Worm (Caenorhabditis elegans) whole organism, L1 larva: ENCODE data around the gene F59F5.7.

Experiments
- C34B4.2 ChIP-seq: sonication (generic microtip); optimal IDR thresholded peaks from 2 replicates; lab custom pipeline; 2017; ENCODE audit warnings: mild to moderate bottlenecking, missing genetic modification characterization, missing compliant biosample characterization
- F16B12.6 ChIP-seq: fragments of 150-350 bp; optimal IDR thresholded peaks from 2 replicates; lab custom pipeline; 2014; ENCODE audit warnings: missing biosample characterization, missing genetic modification characterization
- Y116A8C.19 ChIP-seq: sonication (generic microtip); optimal IDR thresholded peaks from 2 replicates; lab custom pipeline; 2016; ENCODE audit warnings: missing compliant biosample characterization, missing genetic modification characterization, borderline replicate concordance
- aha-1 ChIP-seq: fragments of 150-350 bp; optimal IDR thresholded peaks from 2 replicates; lab custom pipeline; 2014; ENCODE audit warnings: missing biosample characterization, missing genetic modification characterization
- alr-1 ChIP-seq: fragments of 200-800 bp; sonication (Bioruptor generic); optimal IDR thresholded peaks from 2 replicates; lab custom pipeline; 2018; ENCODE audit warnings: borderline replicate concordance, mild to moderate bottlenecking, missing genetic modification characterization, missing compliant biosample characterization
- aly-2 ChIP-seq: fragments of 150-350 bp; optimal IDR thresholded peaks from 2 replicates; lab custom pipeline; 2014; ENCODE audit warnings: missing biosample characterization, missing genetic modification characterization
- ama-1 ChIP-seq: fragments of 150-350 bp; optimal IDR thresholded peaks from 2 replicates; lab custom pipeline; 2014
- blmp-1 ChIP-seq: fragments of 150-350 bp; optimal IDR thresholded peaks from 2 replicates; lab custom pipeline; 2014; ENCODE audit warnings: missing biosample characterization, missing genetic modification characterization
- ceh-8 ChIP-seq: fragments of 200-800 bp; sonication (Bioruptor generic); optimal IDR thresholded peaks from 2 replicates; lab custom pipeline; 2018; ENCODE audit warnings: mild to moderate bottlenecking, missing genetic modification characterization, moderate library complexity, missing compliant biosample characterization
- ceh-88 ChIP-seq: fragments of 200-800 bp; sonication (Bioruptor generic); IDR thresholded peaks from 2 replicates; pipeline ENCODE4 v1.3.6; 2022; ENCODE audit warnings: missing genetic modification characterization, missing compliant biosample characterization
- ceh-90 ChIP-seq: sonication (generic microtip); optimal IDR thresholded peaks from 2 replicates; lab custom pipeline; 2016; ENCODE audit warnings: missing genetic modification characterization, missing compliant biosample characterization
- ces-1 ChIP-seq: fragments of 150-350 bp; optimal IDR thresholded peaks from 2 replicates; lab custom pipeline; 2014; ENCODE audit warnings: missing biosample characterization, missing genetic modification reagents, missing genetic modification characterization
- dsc-1 ChIP-seq: sonication (generic microtip); optimal IDR thresholded peaks from 2 replicates; lab custom pipeline; 2016; ENCODE audit warnings: mild to moderate bottlenecking, missing genetic modification characterization, missing compliant biosample characterization
- efl-1 ChIP-seq, 4 experiments: fragments of 150-350 bp; optimal IDR thresholded peaks in 3 of 4; peaks in 1 of 4; 1 replicate in 1 of 4; 2 replicates in 3 of 4; lab custom pipeline; 2014; ENCODE audit warnings: missing biosample characterization in 2 of 4, missing genetic modification characterization in 2 of 4, missing genetic modification reagents in 2 of 4
- egl-27 ChIP-seq, 2 experiments: fragments of 150-350 bp in 1 of 2; sonication (generic microtip); optimal IDR thresholded peaks; 3 replicates each; lab custom pipeline; 2017 to 2018; ENCODE audit warnings: missing biosample characterization in 2 of 2, missing genetic modification characterization in 2 of 2, missing genetic modification reagents in 2 of 2
- elt-3 ChIP-seq, 6 experiments: fragments of 150-350 bp in 1 of 6; sonication (generic microtip); optimal IDR thresholded peaks; 2 replicates each; lab custom pipeline; 2017 to 2018; ENCODE audit warnings: missing biosample characterization in 6 of 6, missing genetic modification characterization in 6 of 6, inconsistent platforms in 1 of 6
- ets-5 ChIP-seq: fragments of 200-800 bp; sonication (Bioruptor generic); IDR thresholded peaks from 2 replicates; pipeline ENCODE4 v1.3.6; 2022; ENCODE audit warnings: missing genetic modification characterization, missing compliant biosample characterization
- fkh-10 ChIP-seq: sonication (generic microtip); optimal IDR thresholded peaks from 2 replicates; lab custom pipeline; 2017; ENCODE audit warnings: missing biosample characterization, missing genetic modification reagents, missing genetic modification characterization
- fkh-8 ChIP-seq: sonication (generic microtip); optimal IDR thresholded peaks from 2 replicates; lab custom pipeline; 2016; ENCODE audit warnings: mild to moderate bottlenecking, missing genetic modification characterization, missing compliant biosample characterization
- hpl-2 ChIP-seq: fragments of 150-350 bp; optimal IDR thresholded peaks from 2 replicates; lab custom pipeline; 2014; ENCODE audit warnings: missing biosample characterization, missing genetic modification reagents, missing genetic modification characterization
- jun-1 ChIP-seq: fragments of 150-350 bp; optimal IDR thresholded peaks from 2 replicates; lab custom pipeline; 2014; ENCODE audit warnings: missing biosample characterization, missing genetic modification reagents, missing genetic modification characterization
- lin-13 ChIP-seq: fragments of 150-350 bp; optimal IDR thresholded peaks from 2 replicates; lab custom pipeline; 2014; ENCODE audit warnings: missing biosample characterization, missing genetic modification reagents, missing genetic modification characterization
- lin-35 ChIP-seq, 2 experiments: fragments of 150-350 bp; optimal IDR thresholded peaks; 2 replicates each; lab custom pipeline; 2014; ENCODE audit warnings: missing biosample characterization in 2 of 2, missing genetic modification characterization in 2 of 2, missing genetic modification reagents in 2 of 2
- lin-39 ChIP-seq: fragments of 150-350 bp; optimal IDR thresholded peaks from 2 replicates; lab custom pipeline; 2014; ENCODE audit warnings: missing biosample characterization, missing genetic modification reagents, missing genetic modification characterization
- lir-3 ChIP-seq: sonication (generic microtip); optimal IDR thresholded peaks from 2 replicates; lab custom pipeline; 2016; ENCODE audit warnings: mild to moderate bottlenecking, missing genetic modification characterization, moderate library complexity, missing compliant biosample characterization; ENCODE audit not compliant: poor library complexity
- lsy-2 ChIP-seq, 2 experiments: fragments of 150-350 bp; optimal IDR thresholded peaks; 2 replicates each; lab custom pipeline; 2014; ENCODE audit warnings: missing biosample characterization in 2 of 2, missing genetic modification characterization in 2 of 2
- mab-9 ChIP-seq: fragments of 200-800 bp; sonication (Bioruptor generic); IDR thresholded peaks from 2 replicates; pipeline ENCODE4 v1.3.6; 2022; ENCODE audit warnings: missing genetic modification reagents, missing genetic modification characterization, missing compliant biosample characterization
- nhr-11 ChIP-seq: fragments of 150-350 bp; optimal IDR thresholded peaks from 2 replicates; lab custom pipeline; 2014; ENCODE audit warnings: missing biosample characterization, missing genetic modification characterization
- nhr-19 ChIP-seq: fragments of 200-800 bp; sonication (Bioruptor generic); conservative IDR thresholded peaks from 2 replicates; pipeline ENCODE4 v1.3.6; 2022; ENCODE audit warnings: missing genetic modification characterization, missing compliant biosample characterization
- nhr-237 ChIP-seq: fragments of 150-350 bp; optimal IDR thresholded peaks from 2 replicates; lab custom pipeline; 2014; ENCODE audit warnings: missing biosample characterization, missing genetic modification characterization
- nhr-28 ChIP-seq: fragments of 150-350 bp; optimal IDR thresholded peaks from 2 replicates; lab custom pipeline; 2014; ENCODE audit warnings: missing biosample characterization, missing genetic modification characterization
- nhr-47 ChIP-seq: sonication (generic microtip); optimal IDR thresholded peaks from 2 replicates; lab custom pipeline; 2016; ENCODE audit warnings: mild to moderate bottlenecking, missing genetic modification characterization, moderate library complexity, missing compliant biosample characterization
- nhr-71 ChIP-seq: sonication (generic microtip); optimal IDR thresholded peaks from 2 replicates; lab custom pipeline; 2016; ENCODE audit warnings: mild to moderate bottlenecking, missing genetic modification characterization, moderate library complexity, missing compliant biosample characterization
- nhr-84 ChIP-seq: sonication (generic microtip); optimal IDR thresholded peaks from 2 replicates; lab custom pipeline; 2017; ENCODE audit warnings: missing biosample characterization, missing genetic modification characterization
- nhr-85 ChIP-seq: sonication (generic microtip); peaks from one replicate; lab custom pipeline; 2016; ENCODE audit warnings: missing genetic modification characterization, inconsistent platforms, missing compliant biosample characterization
- nhr-90 ChIP-seq: sonication (generic microtip); optimal IDR thresholded peaks from 2 replicates; lab custom pipeline; 2016; ENCODE audit warnings: mild to moderate bottlenecking, missing genetic modification characterization, missing compliant biosample characterization; ENCODE audit not compliant: poor library complexity
- pag-3 ChIP-seq: sonication (generic microtip); optimal IDR thresholded peaks from 2 replicates; lab custom pipeline; 2017; ENCODE audit warnings: missing genetic modification characterization, mild to moderate bottlenecking, missing compliant biosample characterization, antibody characterized with exemption, borderline replicate concordance; ENCODE audit not compliant: insufficient read depth
- pax-3 ChIP-seq: fragments of 200-800 bp; sonication (Bioruptor generic); optimal IDR thresholded peaks from 2 replicates; lab custom pipeline; 2018; ENCODE audit warnings: mild to moderate bottlenecking, missing genetic modification characterization, moderate library complexity, missing compliant biosample characterization
- pqm-1 ChIP-seq: sonication (generic microtip); optimal IDR thresholded peaks from 3 replicates; lab custom pipeline; 2017; ENCODE audit warnings: missing biosample characterization, missing genetic modification characterization
- rnt-1 ChIP-seq: sonication (generic microtip); optimal IDR thresholded peaks from 2 replicates; lab custom pipeline; 2016; ENCODE audit warnings: mild to moderate bottlenecking, missing genetic modification characterization, moderate library complexity, missing compliant biosample characterization
- snpc-4 ChIP-seq: fragments of 150-350 bp; optimal IDR thresholded peaks from 2 replicates; lab custom pipeline; 2014; ENCODE audit warnings: missing biosample characterization, missing genetic modification characterization
- sptf-1 ChIP-seq: fragments of 150-350 bp; optimal IDR thresholded peaks from 2 replicates; lab custom pipeline; 2014; ENCODE audit warnings: missing biosample characterization, missing genetic modification characterization
- sup-37 ChIP-seq: fragments of 200-800 bp; sonication (Bioruptor generic); optimal IDR thresholded peaks from 2 replicates; lab custom pipeline; 2018; ENCODE audit warnings: mild to moderate bottlenecking, missing genetic modification characterization, missing compliant biosample characterization
- swsn-7 ChIP-seq: sonication (generic microtip); optimal IDR thresholded peaks from 2 replicates; lab custom pipeline; 2016; ENCODE audit warnings: missing genetic modification characterization, missing compliant biosample characterization
- tbx-2 ChIP-seq: sonication (generic microtip); optimal IDR thresholded peaks from 2 replicates; lab custom pipeline; 2016; ENCODE audit warnings: missing genetic modification characterization, missing compliant biosample characterization
- tlp-1 ChIP-seq: fragments of 150-350 bp; optimal IDR thresholded peaks from 2 replicates; lab custom pipeline; 2014; ENCODE audit warnings: missing biosample characterization, missing genetic modification characterization
- unc-130 ChIP-seq: fragments of 150-350 bp; optimal IDR thresholded peaks from 2 replicates; lab custom pipeline; 2017; ENCODE audit warnings: missing biosample characterization, missing genetic modification characterization, inconsistent platforms
- unc-98 ChIP-seq: fragments of 200-800 bp; sonication (Bioruptor generic); IDR thresholded peaks from 2 replicates; pipeline ENCODE4 v1.3.6; 2022; ENCODE audit warnings: missing genetic modification characterization, missing compliant biosample characterization
- vab-15 ChIP-seq: sonication (generic microtip); optimal IDR thresholded peaks from 2 replicates; lab custom pipeline; 2017; ENCODE audit warnings: missing genotype, mild to moderate bottlenecking, missing genetic modification characterization, missing compliant biosample characterization
- xbp-1 ChIP-seq: sonication (generic microtip); optimal IDR thresholded peaks from 2 replicates; lab custom pipeline; 2016; ENCODE audit warnings: missing genetic modification characterization, missing compliant biosample characterization
- zag-1 ChIP-seq: fragments of 150-350 bp; optimal IDR thresholded peaks from 2 replicates; lab custom pipeline; 2014; ENCODE audit warnings: missing biosample characterization, missing genetic modification characterization
- zip-4 ChIP-seq: fragments of 200-800 bp; sonication (Bioruptor generic); optimal IDR thresholded peaks from 2 replicates; lab custom pipeline; 2018; ENCODE audit warnings: mild to moderate bottlenecking, missing genetic modification characterization, moderate library complexity, missing compliant biosample characterization
- ztf-11 ChIP-seq, 2 experiments: sonication (generic microtip); optimal IDR thresholded peaks; 2 replicates each; lab custom pipeline; 2016 to 2017; ENCODE audit warnings: missing genetic modification characterization in 2 of 2, missing biosample characterization in 1 of 2, missing compliant biosample characterization in 1 of 2

Gene F59F5.7

DNA sequence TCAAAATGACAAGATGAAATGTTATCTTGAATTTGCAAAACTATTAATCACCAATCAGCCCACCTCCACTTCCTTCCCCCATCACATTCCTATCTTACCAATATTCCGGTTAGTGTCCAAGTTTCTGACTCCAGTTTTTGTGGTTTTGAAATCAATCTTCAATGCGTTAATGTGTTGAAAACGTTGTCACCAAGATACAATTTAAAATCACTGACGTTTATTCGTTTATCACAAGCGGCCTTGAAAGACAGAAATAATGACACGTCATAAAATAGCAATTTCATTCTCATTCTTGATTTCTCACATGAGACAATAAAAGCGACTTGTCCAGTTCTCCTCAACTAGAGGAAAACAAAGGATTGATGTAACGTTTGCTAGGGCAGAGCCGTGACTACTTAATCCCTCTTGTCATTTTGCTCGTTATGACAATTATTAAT is 40.4 kb downstream of the F59F5.7 start (continued):
- TF ChIP-seq nhr-11 (tag; lab: Kevin White, UChicago) (no peak), egl-27 (tag; optimal IDR thresholded peaks at IDR 0.05; lab: Kevin White, UChicago) (no peak), nhr-90 (tag; lab: Kevin White, UChicago) (peak; percentile 12), tbx-2 (tag; lab: Kevin White, UChicago) (peak; percentile 34), ces-1 (GFP tag; lab: Kevin White, UChicago) (no peak), jun-1 (tag; lab: Kevin White, UChicago) (no peak), dsc-1 (tag; lab: Kevin White, UChicago) (peak; percentile 83), nhr-28 (tag; lab: Kevin White, UChicago) (no peak), pqm-1 (tag; lab: Kevin White, UChicago) (no peak), lir-3 (tag; lab: Kevin White, UChicago) (no peak), snpc-4 (no peak), lin-13 (GFP tag; lab: Kevin White, UChicago) (no peak), aly-2 (tag; lab: Kevin White, UChicago) (no peak), ets-5 (GFP tag; lab: Robert Waterston, UW) (no peak), nhr-47 (peak; percentile 7), alr-1 (tag; lab: Kevin White, UChicago) (no peak), aha-1 (tag; lab: Kevin White, UChicago) (no peak), Y116A8C.19 (no peak), nhr-71 (peak; percentile 38), ztf-11 (tag; optimal IDR thresholded peaks at IDR 0.05; lab: Kevin White, UChicago) (no peak), unc-130 (tag; lab: Kevin White, UChicago) (peak; percentile 40), lin-39 (tag; lab: Kevin White, UChicago) (no peak), sptf-1 (tag; lab: Kevin White, UChicago) (no peak), zip-4 (GFP tag; lab: Kevin White, UChicago) (no peak), swsn-7 (tag; lab: Kevin White, UChicago) (no peak), mab-9 (0 out of 2 replicates have a peak, but pooled peaks have one; percentile 37), elt-3 (tag; optimal IDR thresholded peaks at IDR 0.05; lab: Kevin White, UChicago) (peak in 4 of 6 experiments; percentile 18 to 63 (median 40)), C34B4.2 (no peak), pag-3 (no peak), nhr-85 (tag; lab: Kevin White, UChicago) (peak; percentile 90), vab-15 (no peak), ceh-90 (tag; lab: Kevin White, UChicago) (no peak), zag-1 (tag; lab: Kevin White, UChicago) (no peak), pax-3 (tag; lab: Kevin White, UChicago) (no peak), ceh-8 (GFP tag; lab: Kevin White, UChicago) (no peak), F16B12.6 (tag; lab: Kevin White, UChicago) (no peak), fkh-10 (GFP tag; lab: Kevin White, UChicago) (no peak), xbp-1 (tag; lab: Kevin White, UChicago) (peak; percentile 25), rnt-1 (tag; lab: Kevin White, UChicago) (no peak), sup-37 (GFP tag; lab: Kevin White, UChicago) (no peak), efl-1 (optimal IDR thresholded peaks at IDR 0.05; lab: Kevin White, UChicago) (no peak), efl-1 (GFP tag; optimal IDR thresholded peaks at IDR 0.05 in 1 of 2; lab: Kevin White, UChicago) (peak in 1 of 2 experiments; percentile 28), lsy-2 (tag; optimal IDR thresholded peaks at IDR 0.05; lab: Kevin White, UChicago) (peak in 1 of 2 experiments; percentile 33), tlp-1 (tag; lab: Kevin White, UChicago) (no peak), nhr-19 (no peak), nhr-237 (no peak), unc-98 (GFP tag; lab: Robert Waterston, UW) (no peak), lin-35 (GFP tag; optimal IDR thresholded peaks at IDR 0.05; lab: Kevin White, UChicago) (no peak), nhr-84 (tag; lab: Kevin White, UChicago) (no peak), fkh-8 (tag; lab: Kevin White, UChicago) (no peak), blmp-1 (tag; lab: Kevin White, UChicago) (peak; percentile 37), ama-1 (lab: Kevin White, UChicago) (no peak), ceh-88 (no peak), hpl-2 (GFP tag; lab: Kevin White, UChicago) (no peak)
